Worm (Caenorhabditis elegans): ENCODE results near the gene C18G1.1.

- TF ChIP-seq flt-1 (GFP tag; IDR thresholded peaks at IDR 0.05) (no peak), aly-1 (tag; optimal IDR thresholded peaks at IDR 0.05) (no peak), scrt-1 (GFP tag; IDR thresholded peaks at IDR 0.05) (no peak), tra-4 (tag; optimal IDR thresholded peaks at IDR 0.05) (no peak), ama-1 (optimal IDR thresholded peaks at IDR 0.05) (no peak), hmg-4 (GFP tag; optimal IDR thresholded peaks at IDR 0.05) (no peak)
These were observed 42.8 kb downstream of the C18G1.1 start for ce11 chrV:4820601-4821000.

Measured in whole organism, early embryonic.